Worm (Caenorhabditis elegans) whole organism, mixed stage, embryonic: ENCODE data around the gene srj-23.

Experiments
- blmp-1 ChIP-seq: fragments of 150-350 bp; optimal IDR thresholded peaks from 2 replicates; lab custom pipeline; 2014; ENCODE audit warnings: missing biosample characterization, missing genetic modification characterization
- ceh-43 ChIP-seq: fragments of 200-800 bp; sonication (Bioruptor generic); optimal IDR thresholded peaks from 2 replicates; lab custom pipeline; 2018; ENCODE audit warnings: mild to moderate bottlenecking, missing genetic modification characterization, moderate library complexity, missing compliant biosample characterization
- drap-1 ChIP-seq: fragments of 200-800 bp; sonication (Bioruptor generic); optimal IDR thresholded peaks from 3 replicates; lab custom pipeline; 2018; ENCODE audit warnings: mild to moderate bottlenecking, missing genetic modification characterization, missing compliant biosample characterization
- elt-1 ChIP-seq: sonication (generic microtip); optimal IDR thresholded peaks from 2 replicates; lab custom pipeline; 2017; ENCODE audit warnings: missing genetic modification characterization, mild to moderate bottlenecking, missing compliant biosample characterization, antibody characterized with exemption, moderate library complexity, borderline replicate concordance; ENCODE audit not compliant: insufficient read depth
- flh-1 ChIP-seq: fragments of 200-800 bp; sonication (Bioruptor generic); optimal IDR thresholded peaks from 2 replicates; lab custom pipeline; 2018; ENCODE audit warnings: mild to moderate bottlenecking, missing genetic modification characterization, moderate library complexity, missing compliant biosample characterization
- ham-2 ChIP-seq: fragments of 200-800 bp; sonication (Bioruptor generic); optimal IDR thresholded peaks from 2 replicates; lab custom pipeline; 2018; ENCODE audit warnings: mild to moderate bottlenecking, missing genetic modification characterization, missing compliant biosample characterization
- hlh-1 ChIP-seq: fragments of 150-350 bp; optimal IDR thresholded peaks from 2 replicates; lab custom pipeline; 2014; ENCODE audit warnings: missing biosample characterization, missing genetic modification reagents, missing genetic modification characterization
- lin-13 ChIP-seq: fragments of 150-350 bp; optimal IDR thresholded peaks from 2 replicates; lab custom pipeline; 2014; ENCODE audit warnings: missing biosample characterization, missing genetic modification characterization
- lsy-2 ChIP-seq: fragments of 150-350 bp; optimal IDR thresholded peaks from 2 replicates; lab custom pipeline; 2014; ENCODE audit warnings: missing biosample characterization, missing genetic modification characterization
- mab-5 ChIP-seq: fragments of 150-350 bp; optimal IDR thresholded peaks from 2 replicates; lab custom pipeline; 2014; ENCODE audit warnings: missing biosample characterization, missing genetic modification characterization
- mep-1 ChIP-seq: fragments of 150-350 bp; optimal IDR thresholded peaks from 2 replicates; lab custom pipeline; 2017; ENCODE audit warnings: missing biosample characterization, missing genetic modification reagents, missing genetic modification characterization, inconsistent platforms
- mls-2 ChIP-seq: sonication (generic microtip); optimal IDR thresholded peaks from 2 replicates; lab custom pipeline; 2016; ENCODE audit warnings: mild to moderate bottlenecking, missing genetic modification characterization, moderate library complexity, missing compliant biosample characterization
- nhr-12 ChIP-seq: fragments of 150-350 bp; optimal IDR thresholded peaks from 2 replicates; lab custom pipeline; 2014; ENCODE audit warnings: missing biosample characterization, missing genetic modification characterization
- nhr-2 ChIP-seq: fragments of 150-350 bp; optimal IDR thresholded peaks from 2 replicates; lab custom pipeline; 2014; ENCODE audit warnings: missing biosample characterization, missing genetic modification characterization
- nhr-237 ChIP-seq: fragments of 150-350 bp; optimal IDR thresholded peaks from 2 replicates; lab custom pipeline; 2014; ENCODE audit warnings: missing biosample characterization, missing genetic modification characterization
- nhr-28 ChIP-seq: fragments of 150-350 bp; optimal IDR thresholded peaks from 2 replicates; lab custom pipeline; 2014; ENCODE audit warnings: missing biosample characterization, missing genetic modification characterization
- nhr-76 ChIP-seq: sonication (generic microtip); optimal IDR thresholded peaks from 2 replicates; lab custom pipeline; 2017; ENCODE audit warnings: missing biosample characterization, missing genetic modification characterization
- sptf-1 ChIP-seq: sonication (generic microtip); optimal IDR thresholded peaks from 2 replicates; lab custom pipeline; 2017; ENCODE audit warnings: mild to moderate bottlenecking, missing genetic modification characterization, moderate library complexity, missing compliant biosample characterization
- tbx-8 ChIP-seq: fragments of 200-800 bp; sonication (Bioruptor generic); optimal IDR thresholded peaks from 2 replicates; lab custom pipeline; 2018; ENCODE audit warnings: mild to moderate bottlenecking, missing genetic modification characterization, moderate library complexity, missing compliant biosample characterization
- unc-120 ChIP-seq: sonication (generic microtip); optimal IDR thresholded peaks from 2 replicates; lab custom pipeline; 2017; ENCODE audit warnings: missing genetic modification characterization, missing compliant biosample characterization; ENCODE audit not compliant: poor library complexity, severe bottlenecking
- unc-39 ChIP-seq: fragments of 150-350 bp; optimal IDR thresholded peaks from 2 replicates; lab custom pipeline; 2014; ENCODE audit warnings: missing biosample characterization, missing genetic modification characterization
- ztf-11 ChIP-seq: fragments of 150-350 bp; optimal IDR thresholded peaks from 2 replicates; lab custom pipeline; 2014; ENCODE audit warnings: missing biosample characterization, missing genetic modification characterization

srj-23 gene

ce11 chrV:1495752-1496151 is 44.3 kb downstream of the srj-23 start:
- TF ChIP-seq drap-1 (GFP tag; lab: Kevin White, UChicago): no peak
- TF ChIP-seq blmp-1 (tag; lab: Kevin White, UChicago): no peak
- no peak for TF ChIP-seq flh-1 (GFP tag; lab: Kevin White, UChicago)
- no peak for TF ChIP-seq nhr-28 (tag; lab: Kevin White, UChicago)
- TF ChIP-seq sptf-1 (tag; lab: Kevin White, UChicago): no peak
- TF ChIP-seq unc-120: no peak
- no peak for TF ChIP-seq nhr-12
- TF ChIP-seq elt-1 (tag; lab: Kevin White, UChicago): no peak
- no peak for TF ChIP-seq mab-5 (tag; lab: Kevin White, UChicago)
- TF ChIP-seq mls-2 (tag; lab: Kevin White, UChicago): no peak
- TF ChIP-seq tbx-8 (GFP tag; lab: Kevin White, UChicago): no peak
- no peak for TF ChIP-seq nhr-2 (tag; lab: Kevin White, UChicago)
- TF ChIP-seq, all 35 proteins: peak for 0

ce11 chrV:1499140-1499539 is 47.7 kb downstream of the srj-23 start, which contains the start of gene sru-27:
TSS of gene sru-27 (plus strand) at chrV:1499440.
- TF ChIP-seq ceh-43 (GFP tag; lab: Kevin White, UChicago): no peak
- TF ChIP-seq ztf-11 (tag; lab: Kevin White, UChicago): no peak
- no peak for TF ChIP-seq unc-39 (tag; lab: Kevin White, UChicago)
- TF ChIP-seq mep-1 (tag; lab: Kevin White, UChicago): no peak
- no peak for TF ChIP-seq elt-1 (tag; lab: Kevin White, UChicago)
- no peak for TF ChIP-seq hlh-1 (tag; lab: Kevin White, UChicago)
- TF ChIP-seq nhr-76: no peak
- no peak for TF ChIP-seq lsy-2 (tag; lab: Kevin White, UChicago)
- TF ChIP-seq nhr-237: no peak
- TF ChIP-seq nhr-28 (tag; lab: Kevin White, UChicago): no peak
- no peak for TF ChIP-seq lin-13 (tag; lab: Kevin White, UChicago)
- TF ChIP-seq ham-2 (GFP tag; lab: Kevin White, UChicago): no peak
- TF ChIP-seq, all 35 proteins: peak for 0
